Worm (Caenorhabditis elegans) whole organism, L4 larva: ENCODE results near the gene xbx-6.
A peak's percentile ranks its signal among the peaks of the same experiment; 100 is the strongest.

Source experiments
- D1046.2 ChIP-seq: fragments of 200-800 bp; sonication (Bioruptor generic); IDR thresholded peaks from 2 replicates; pipeline ENCODE4 v1.3.6; 2022; ENCODE audit warnings: missing genetic modification characterization, missing compliant biosample characterization
- F49E8.2 ChIP-seq: sonication (generic microtip); optimal IDR thresholded peaks from 2 replicates; lab custom pipeline; 2016; ENCODE audit warnings: missing compliant biosample characterization, mild to moderate bottlenecking, missing genetic modification characterization, borderline replicate concordance
- R02D3.7 ChIP-seq: fragments of 150-350 bp; sonication (generic microtip); optimal IDR thresholded peaks from 3 replicates; lab custom pipeline; 2014; ENCODE audit warnings: missing biosample characterization, missing genetic modification characterization
- Y75B8A.6 ChIP-seq: fragments of 200-800 bp; sonication (Bioruptor generic); IDR thresholded peaks from 2 replicates; pipeline ENCODE4 v1.3.6; 2022; ENCODE audit warnings: missing genetic modification reagents, missing genetic modification characterization, missing compliant biosample characterization
- aly-2 ChIP-seq: sonication (generic microtip); optimal IDR thresholded peaks from 2 replicates; lab custom pipeline; 2018; ENCODE audit warnings: missing biosample characterization, missing genetic modification characterization
- ceh-28 ChIP-seq: fragments of 150-350 bp; optimal IDR thresholded peaks from 2 replicates; lab custom pipeline; 2014; ENCODE audit warnings: missing biosample characterization, missing genetic modification reagents, missing genetic modification characterization
- ceh-62 ChIP-seq: sonication (generic microtip); optimal IDR thresholded peaks from 2 replicates; lab custom pipeline; 2017; ENCODE audit warnings: missing biosample characterization, missing genetic modification characterization
- ces-1 ChIP-seq: fragments of 150-350 bp; sonication (generic microtip); optimal IDR thresholded peaks from 4 replicates; lab custom pipeline; 2014; ENCODE audit warnings: missing biosample characterization, missing genetic modification reagents, missing genetic modification characterization
- cey-2 ChIP-seq: sonication (generic microtip); optimal IDR thresholded peaks from 3 replicates; lab custom pipeline; 2017; ENCODE audit warnings: missing genetic modification characterization, mild to moderate bottlenecking, missing compliant biosample characterization, antibody characterized with exemption, borderline replicate concordance; ENCODE audit not compliant: insufficient read depth
- ctbp-1 ChIP-seq: fragments of 200-800 bp; sonication (Bioruptor generic); IDR thresholded peaks from 2 replicates; pipeline ENCODE4 v1.3.6; 2022; ENCODE audit warnings: missing genetic modification reagents, missing genetic modification characterization, missing compliant biosample characterization
- daf-8 ChIP-seq: fragments of 200-800 bp; sonication (Bioruptor generic); IDR thresholded peaks from 2 replicates; pipeline ENCODE4 v1.3.6; 2022; ENCODE audit warnings: missing genetic modification characterization, missing compliant biosample characterization
- dmd-8 ChIP-seq: fragments of 200-800 bp; sonication (Bioruptor generic); IDR thresholded peaks from 2 replicates; pipeline ENCODE4 v1.3.6; 2022; ENCODE audit warnings: missing genetic modification characterization, missing compliant biosample characterization
- dmd-9 ChIP-seq: fragments of 200-800 bp; sonication (Bioruptor generic); IDR thresholded peaks from 2 replicates; pipeline ENCODE4 v1.3.6; 2022; ENCODE audit warnings: missing genetic modification reagents, missing genetic modification characterization, missing compliant biosample characterization
- dpl-1 ChIP-seq: fragments of 150-350 bp; optimal IDR thresholded peaks from 2 replicates; lab custom pipeline; 2014; ENCODE audit warnings: missing biosample characterization, missing genetic modification reagents, missing genetic modification characterization
- dve-1 ChIP-seq: sonication (generic microtip); optimal IDR thresholded peaks from 2 replicates; lab custom pipeline; 2017; ENCODE audit warnings: antibody characterized with exemption, mild to moderate bottlenecking, missing genetic modification characterization, missing compliant biosample characterization; ENCODE audit not compliant: insufficient read depth
- egl-43 ChIP-seq: fragments of 200-800 bp; sonication (Bioruptor generic); IDR thresholded peaks from 2 replicates; pipeline ENCODE4 v1.3.6; 2022; ENCODE audit warnings: missing genetic modification reagents, missing genetic modification characterization, missing compliant biosample characterization
- fkh-10 ChIP-seq: fragments of 150-350 bp; optimal IDR thresholded peaks from 2 replicates; lab custom pipeline; 2014; ENCODE audit warnings: missing biosample characterization, missing genetic modification reagents, missing genetic modification characterization
- fos-1 ChIP-seq: fragments of 150-350 bp; optimal IDR thresholded peaks from 2 replicates; lab custom pipeline; 2014; ENCODE audit warnings: missing biosample characterization, missing genetic modification characterization
- hlh-30 ChIP-seq: sonication (generic microtip); optimal IDR thresholded peaks from 2 replicates; lab custom pipeline; 2017; ENCODE audit warnings: antibody characterized with exemption, mild to moderate bottlenecking, missing genetic modification characterization, missing compliant biosample characterization; ENCODE audit not compliant: insufficient read depth
- lin-13 ChIP-seq: fragments of 150-350 bp; optimal IDR thresholded peaks from 2 replicates; lab custom pipeline; 2014; ENCODE audit warnings: missing biosample characterization, missing genetic modification reagents, missing genetic modification characterization
- lin-15B ChIP-seq: fragments of 150-350 bp; sonication (generic microtip); optimal IDR thresholded peaks from 3 replicates; lab custom pipeline; 2014; ENCODE audit warnings: missing biosample characterization, missing genetic modification characterization
- lin-29 ChIP-seq: fragments of 200-800 bp; sonication (Bioruptor generic); IDR thresholded peaks from 2 replicates; pipeline ENCODE4 v1.3.6; 2022; ENCODE audit warnings: missing genetic modification reagents, missing genetic modification characterization, missing compliant biosample characterization
- lin-38 ChIP-seq: fragments of 200-800 bp; sonication (Bioruptor generic); IDR thresholded peaks from 2 replicates; pipeline ENCODE4 v1.3.6; 2022; ENCODE audit warnings: missing genetic modification reagents, missing genetic modification characterization, missing compliant biosample characterization
- lir-3 ChIP-seq: sonication (generic microtip); optimal IDR thresholded peaks from 2 replicates; lab custom pipeline; 2016; ENCODE audit warnings: mild to moderate bottlenecking, missing genetic modification characterization, missing compliant biosample characterization
- madf-5 ChIP-seq, 2 experiments: fragments of 200-800 bp; sonication (Bioruptor generic); IDR thresholded peaks; 2 replicates each; pipeline ENCODE4 v1.3.6; 2022; ENCODE audit warnings: missing compliant biosample characterization in 2 of 2, missing genetic modification characterization in 2 of 2
- madf-9 ChIP-seq: fragments of 200-800 bp; sonication (Bioruptor generic); conservative IDR thresholded peaks from 2 replicates; pipeline ENCODE4 v1.3.6; 2022; ENCODE audit warnings: missing genetic modification reagents, missing genetic modification characterization, missing compliant biosample characterization
- nhr-10 ChIP-seq: fragments of 150-350 bp; optimal IDR thresholded peaks from 2 replicates; lab custom pipeline; 2014; ENCODE audit warnings: missing biosample characterization, missing genetic modification characterization
- nhr-102 ChIP-seq: sonication (generic microtip); optimal IDR thresholded peaks from 2 replicates; lab custom pipeline; 2016; ENCODE audit warnings: mild to moderate bottlenecking, missing genetic modification characterization, moderate library complexity, missing compliant biosample characterization
- nhr-11 ChIP-seq: fragments of 150-350 bp; optimal IDR thresholded peaks from 2 replicates; lab custom pipeline; 2014; ENCODE audit warnings: missing biosample characterization, missing genetic modification characterization
- nhr-111 ChIP-seq: fragments of 200-800 bp; sonication (Bioruptor generic); optimal IDR thresholded peaks from 2 replicates; lab custom pipeline; 2018; ENCODE audit warnings: mild to moderate bottlenecking, missing genetic modification characterization, missing compliant biosample characterization
- nhr-25 ChIP-seq: sonication (generic microtip); optimal IDR thresholded peaks from 2 replicates; lab custom pipeline; 2017; ENCODE audit warnings: missing genetic modification characterization, mild to moderate bottlenecking, missing compliant biosample characterization, antibody characterized with exemption, moderate library complexity, borderline replicate concordance; ENCODE audit not compliant: insufficient read depth
- nhr-28 ChIP-seq: fragments of 150-350 bp; optimal IDR thresholded peaks from 2 replicates; lab custom pipeline; 2014; ENCODE audit warnings: missing biosample characterization, missing genetic modification characterization
- nhr-41 ChIP-seq: fragments of 200-800 bp; sonication (Bioruptor generic); IDR thresholded peaks from 2 replicates; pipeline ENCODE4 v1.3.6; 2022; ENCODE audit warnings: missing genetic modification reagents, missing genetic modification characterization, missing compliant biosample characterization
- nhr-42 ChIP-seq: fragments of 200-800 bp; sonication (Bioruptor generic); IDR thresholded peaks from 2 replicates; pipeline ENCODE4 v1.3.6; 2022; ENCODE audit warnings: missing genetic modification characterization, missing compliant biosample characterization
- nhr-77 ChIP-seq: fragments of 150-350 bp; optimal IDR thresholded peaks from 2 replicates; lab custom pipeline; 2014; ENCODE audit warnings: missing biosample characterization, missing genetic modification characterization
- php-3 ChIP-seq: fragments of 200-800 bp; sonication (Bioruptor generic); IDR thresholded peaks from 2 replicates; pipeline ENCODE4 v1.3.6; 2022; ENCODE audit warnings: missing genetic modification reagents, missing genetic modification characterization, missing compliant biosample characterization
- saeg-2 ChIP-seq: fragments of 200-800 bp; sonication (Bioruptor generic); IDR thresholded peaks from 2 replicates; pipeline ENCODE4 v1.3.6; 2022; ENCODE audit warnings: missing genetic modification reagents, missing genetic modification characterization, missing compliant biosample characterization
- set-16 ChIP-seq: fragments of 200-800 bp; sonication (Bioruptor generic); IDR thresholded peaks from 2 replicates; pipeline ENCODE4 v1.3.6; 2022; ENCODE audit warnings: missing genetic modification reagents, missing genetic modification characterization, missing compliant biosample characterization
- skn-1 ChIP-seq: fragments of 150-350 bp; optimal IDR thresholded peaks from 2 replicates; lab custom pipeline; 2014; ENCODE audit warnings: missing biosample characterization, missing genetic modification characterization
- tag-97 ChIP-seq: fragments of 200-800 bp; sonication (Bioruptor generic); IDR thresholded peaks from 2 replicates; pipeline ENCODE4 v1.3.6; 2022; ENCODE audit warnings: missing genetic modification characterization, missing compliant biosample characterization
- tra-1 ChIP-seq: fragments of 200-800 bp; sonication (Bioruptor generic); IDR thresholded peaks from 2 replicates; pipeline ENCODE4 v1.3.6; 2022; ENCODE audit warnings: missing genetic modification reagents, missing genetic modification characterization, missing compliant biosample characterization
- unc-39 ChIP-seq: sonication (generic microtip); optimal IDR thresholded peaks from 2 replicates; lab custom pipeline; 2017; ENCODE audit warnings: missing biosample characterization, missing genetic modification characterization
- unc-62 ChIP-seq, 3 experiments: fragments of 150-350 bp in 1 of 3; sonication (generic microtip); optimal IDR thresholded peaks in 2 of 3; peaks in 1 of 3; 1 replicate in 1 of 3; 2 replicates in 2 of 3; lab custom pipeline; 2014 to 2017; ENCODE audit warnings: missing biosample characterization in 3 of 3, missing genetic modification characterization in 3 of 3, missing genetic modification reagents in 3 of 3, missing genotype in 1 of 3
- zag-1 ChIP-seq: fragments of 150-350 bp; optimal IDR thresholded peaks from 2 replicates; lab custom pipeline; 2014; ENCODE audit warnings: missing biosample characterization, missing genetic modification characterization
- zfp-2 ChIP-seq: sonication (generic microtip); optimal IDR thresholded peaks from 2 replicates; lab custom pipeline; 2016; ENCODE audit warnings: mild to moderate bottlenecking, missing genetic modification characterization, missing compliant biosample characterization
- zfp-3 ChIP-seq: fragments of 200-800 bp; sonication (Bioruptor generic); conservative IDR thresholded peaks from 2 replicates; pipeline ENCODE4 v1.3.6; 2022; ENCODE audit warnings: missing genetic modification reagents, missing genetic modification characterization, missing compliant biosample characterization
- zip-11 ChIP-seq: fragments of 200-800 bp; sonication (Bioruptor generic); IDR thresholded peaks from 2 replicates; pipeline ENCODE4 v1.3.6; 2022; ENCODE audit warnings: missing genetic modification characterization, missing compliant biosample characterization

xbx-6 gene

DNA sequence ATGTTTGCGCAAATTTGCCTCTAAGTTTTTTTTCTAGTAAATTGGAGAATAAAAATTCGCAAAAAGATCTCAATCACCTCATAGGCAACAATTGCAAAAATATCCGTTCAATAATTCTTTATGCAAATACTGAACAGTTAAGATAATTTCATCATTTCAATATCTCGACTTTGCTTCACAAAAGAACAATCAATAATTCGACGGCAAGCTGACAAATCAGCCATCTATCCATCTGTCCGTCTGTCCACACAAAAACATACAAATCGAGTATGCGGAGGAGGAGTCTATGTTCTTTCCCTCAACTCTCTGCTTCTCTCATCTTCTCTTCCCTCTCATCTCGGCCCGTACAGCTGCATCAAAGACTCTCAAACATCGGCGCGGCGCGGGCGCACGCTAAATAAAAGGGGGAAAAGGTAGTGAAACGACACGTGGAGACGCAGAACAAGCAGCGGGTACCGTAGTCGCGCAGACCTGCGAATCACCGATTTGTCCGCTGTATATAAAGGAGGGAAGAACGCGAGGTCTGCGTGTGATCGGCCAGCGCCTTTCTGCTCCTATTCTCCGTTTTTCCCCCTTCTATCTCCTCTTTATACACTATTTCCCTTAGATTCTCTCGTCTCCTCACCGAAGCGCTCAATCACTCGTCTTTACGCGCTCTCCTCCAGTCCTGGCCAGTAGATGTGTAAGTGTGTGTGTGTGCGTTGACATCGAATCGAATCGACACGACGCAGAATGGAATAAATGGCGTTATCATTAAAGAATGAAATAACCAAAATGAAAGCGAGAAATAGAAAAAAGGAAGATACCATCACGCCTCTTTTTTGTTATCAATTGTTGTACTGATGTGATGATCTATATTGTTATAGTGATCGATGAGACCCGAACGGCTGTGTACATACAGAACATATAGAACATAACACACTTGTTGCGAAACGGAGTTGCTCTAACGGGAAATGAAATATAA is 28.2 kb downstream of the xbx-6 start (continued):
- TF ChIP-seq unc-62 (GFP tag; optimal IDR thresholded peaks at IDR 0.05 in 1 of 2; lab: Kevin White, UChicago) = peak; percentile 66 to 99
- TF ChIP-seq unc-62 (tag; optimal IDR thresholded peaks at IDR 0.05; lab: Kevin White, UChicago) = peak; percentile 75
- TF ChIP-seq nhr-25 = peak; percentile 95
- no peak for TF ChIP-seq lir-3
- TF ChIP-seq lin-13 (GFP tag; lab: Kevin White, UChicago) = peak; percentile 83
- no peak for TF ChIP-seq zip-11 (GFP tag; lab: Robert Waterston, UW)
- TF ChIP-seq F49E8.2 = no peak
- TF ChIP-seq zfp-3 (GFP tag; lab: Robert Waterston, UW) = peak; percentile 73; the same call in 1 of the 2 replicates
- peak; percentile 89 for TF ChIP-seq fkh-10
- no peak for TF ChIP-seq tag-97 (GFP tag; lab: Robert Waterston, UW)
- peak; percentile 41 for TF ChIP-seq ces-1
- TF ChIP-seq tra-1 = peak; percentile 83
- TF ChIP-seq nhr-10 (tag; lab: Kevin White, UChicago) = peak; percentile 95
- peak; percentile 93 for TF ChIP-seq egl-43 (GFP tag; lab: Robert Waterston, UW)
- TF ChIP-seq dpl-1 (GFP tag; lab: Kevin White, UChicago) = peak; percentile 64
- no peak for TF ChIP-seq nhr-41 (GFP tag; lab: Robert Waterston, UW)
- TF ChIP-seq zfp-2 (tag; lab: Kevin White, UChicago) = peak; percentile 77
- no peak for TF ChIP-seq ceh-62 (tag; lab: Kevin White, UChicago)
- peak; percentile 78; the same call in 1 of the 2 replicates for TF ChIP-seq nhr-42 (GFP tag; lab: Robert Waterston, UW)
- peak; percentile 70 for TF ChIP-seq madf-9
- TF ChIP-seq dmd-9 (GFP tag; lab: Robert Waterston, UW) = peak; percentile 64; the same call in 1 of the 2 replicates
- TF ChIP-seq php-3 (GFP tag; lab: Robert Waterston, UW) = peak; percentile 47; the same call in 1 of the 2 replicates
- TF ChIP-seq nhr-77 = peak; percentile 89
- TF ChIP-seq nhr-11 = peak; percentile 97
- TF ChIP-seq ctbp-1 = peak; percentile 94
- TF ChIP-seq aly-2 (tag; lab: Kevin White, UChicago) = no peak
- TF ChIP-seq ceh-28 = peak; percentile 54
- TF ChIP-seq Y75B8A.6 (GFP tag; lab: Robert Waterston, UW) = no peak; the same call in 1 of the 2 replicates
- peak; percentile 76 for TF ChIP-seq cey-2
- TF ChIP-seq unc-39 (tag; lab: Kevin White, UChicago) = no peak
- TF ChIP-seq lin-29 (GFP tag; lab: Robert Waterston, UW) = no peak; the same call in 1 of the 2 replicates
- peak; percentile 75; the same call in 1 of the 2 replicates for TF ChIP-seq saeg-2 (GFP tag; lab: Robert Waterston, UW)
- TF ChIP-seq dve-1 = peak; percentile 96
- 0 out of 4 replicates have a peak, but pooled peaks of 1 of the 2 experiments have one; percentile 1 for TF ChIP-seq madf-5 (GFP tag; IDR thresholded peaks at IDR 0.05; lab: Robert Waterston, UW)
- TF ChIP-seq set-16 (GFP tag; lab: Robert Waterston, UW) = peak; percentile 94
- TF ChIP-seq dmd-8 (GFP tag; lab: Robert Waterston, UW) = peak; percentile 68; the same call in 1 of the 2 replicates
- TF ChIP-seq nhr-28 (tag; lab: Kevin White, UChicago) = peak; percentile 95
- no peak for TF ChIP-seq nhr-111 (GFP tag; lab: Kevin White, UChicago)
- TF ChIP-seq R02D3.7 (tag; lab: Kevin White, UChicago) = peak; percentile 19
- no peak for TF ChIP-seq lin-15B (tag; lab: Kevin White, UChicago)
- TF ChIP-seq hlh-30 (tag; lab: Kevin White, UChicago) = peak; percentile 97
- TF ChIP-seq fos-1 = peak; percentile 29
- TF ChIP-seq D1046.2 = no peak; the same call in 1 of the 2 replicates
- peak; percentile 68 for TF ChIP-seq lin-38 (GFP tag; lab: Robert Waterston, UW)
- no peak for TF ChIP-seq daf-8 (GFP tag; lab: Robert Waterston, UW)
- TF ChIP-seq zag-1 (tag; lab: Kevin White, UChicago) = peak; percentile 35
- no peak for TF ChIP-seq skn-1
- TF ChIP-seq nhr-102 (tag; lab: Kevin White, UChicago) = peak; percentile 74
